Fruit fly (Drosophila melanogaster): ENCODE results near the gene CG2574.

CG2574 gene

DNA sequence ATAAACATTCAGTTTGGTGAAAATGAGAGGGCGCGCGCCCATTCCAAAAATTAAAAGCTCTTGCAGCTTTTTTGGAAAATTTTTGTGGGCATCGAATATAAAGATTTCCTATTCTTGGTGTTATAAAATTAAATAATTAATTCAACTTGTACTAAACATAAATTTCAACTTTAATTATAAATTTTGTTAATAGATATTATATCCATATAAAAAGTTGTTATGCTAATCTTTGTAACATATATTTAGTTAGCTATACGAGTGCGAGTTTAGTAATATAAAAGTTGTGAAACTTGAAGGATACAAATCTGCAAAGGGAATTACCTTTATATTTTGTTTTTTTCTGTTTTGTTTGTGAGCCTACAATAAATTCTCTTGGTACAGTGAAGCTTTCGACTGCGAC is 22.8 kb downstream of the CG2574 start:
- TF ChIP-seq CG6808 (GFP tag; optimal IDR thresholded peaks at IDR 0.05) (no peak), CG11762 (GFP tag; optimal IDR thresholded peaks at IDR 0.05; ENCODE audit: insufficient read depth) (no peak), dac (GFP tag; optimal IDR thresholded peaks at IDR 0.05) (no peak), OdsH (GFP tag; optimal IDR thresholded peaks at IDR 0.05) (no peak), CG11902 (GFP tag; optimal IDR thresholded peaks at IDR 0.05) (no peak), CG3919 (GFP tag; optimal IDR thresholded peaks at IDR 0.05) (no peak)

DNA sequence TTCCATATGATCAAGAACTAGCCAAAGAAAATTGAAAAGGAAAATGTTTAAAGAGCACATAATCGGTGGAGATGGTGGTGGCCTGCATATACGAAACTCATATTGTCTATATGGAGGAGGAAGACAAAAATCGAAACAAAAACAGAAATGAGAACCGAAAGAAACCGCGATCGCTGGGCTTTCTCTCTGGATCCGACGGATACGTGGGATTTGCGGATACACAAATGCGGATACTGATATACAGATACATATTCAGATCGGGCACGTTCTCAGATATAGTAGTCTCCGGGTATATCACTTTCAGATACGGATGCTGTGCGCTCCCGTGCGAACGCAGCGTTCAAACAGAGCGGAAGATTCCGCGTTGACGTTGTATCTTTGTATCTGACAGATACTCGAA is 23.3 kb downstream of the CG2574 start, which contains the start of gene Pkcdelta:
Gene Pkcdelta, plus strand, starts transcription at position 301 of the 400 bp plus-strand sequence.
- TF ChIP-seq Gug (GFP tag; IDR thresholded peaks at IDR 0.05) (no peak), CG6808 (GFP tag; optimal IDR thresholded peaks at IDR 0.05) (no peak), lz (GFP tag; optimal IDR thresholded peaks at IDR 0.05) (no peak), CG10631 (GFP tag; optimal IDR thresholded peaks at IDR 0.05) (no peak), net (GFP tag; optimal IDR thresholded peaks at IDR 0.05) (no peak), CG11762 (GFP tag; optimal IDR thresholded peaks at IDR 0.05; ENCODE audit: insufficient read depth) (no peak), CG3032 (tag; optimal IDR thresholded peaks at IDR 0.05) (no peak), fd59A (GFP tag; optimal IDR thresholded peaks at IDR 0.05) (no peak), CG15336 (GFP tag; IDR thresholded peaks at IDR 0.05) (no peak)

DNA sequence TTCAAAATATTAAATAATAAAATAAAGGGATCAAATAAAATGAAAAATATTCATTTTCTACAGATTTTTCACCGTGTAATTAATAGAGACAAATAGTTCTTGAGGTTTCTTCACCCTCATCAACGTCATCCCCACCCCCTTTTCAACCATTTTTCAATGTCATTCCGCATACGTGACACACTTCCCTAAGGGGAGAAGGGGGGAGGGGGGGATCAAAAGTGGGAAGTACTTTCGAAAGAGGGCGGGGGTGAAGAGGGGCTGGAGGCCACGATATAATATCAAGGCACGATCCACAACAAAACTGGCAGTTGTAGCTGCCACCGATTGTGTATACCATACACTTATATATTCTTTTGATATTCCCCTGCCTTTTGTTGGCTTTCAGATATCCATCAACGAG is 25.9 kb downstream of the CG2574 start:
- TF ChIP-seq CG34406 (GFP tag; optimal IDR thresholded peaks at IDR 0.05) (no peak), Lpt (GFP tag; optimal IDR thresholded peaks at IDR 0.05) (no peak), CG15336 (GFP tag; IDR thresholded peaks at IDR 0.05) (no peak), CG3919 (GFP tag; optimal IDR thresholded peaks at IDR 0.05) (no peak), topi (GFP tag; optimal IDR thresholded peaks at IDR 0.05) (no peak), CG9139 (GFP tag; optimal IDR thresholded peaks at IDR 0.05) (no peak), CG6276 (GFP tag; optimal IDR thresholded peaks at IDR 0.05) (no peak), Sox102F (GFP tag; optimal IDR thresholded peaks at IDR 0.05) (no peak), dsx (GFP tag; optimal IDR thresholded peaks at IDR 0.05; ENCODE audit: poor library complexity, severe bottlenecking) (no peak), CG1621 (tag; optimal IDR thresholded peaks at IDR 0.05) (no peak), OdsH (GFP tag; optimal IDR thresholded peaks at IDR 0.05) (no peak), CG3032 (tag; optimal IDR thresholded peaks at IDR 0.05) (no peak), achi (GFP tag; optimal IDR thresholded peaks at IDR 0.05) (no peak), CG11762 (GFP tag; optimal IDR thresholded peaks at IDR 0.05; ENCODE audit: insufficient read depth) (no peak), CG11294 (GFP tag; IDR thresholded peaks at IDR 0.05) (no peak), acj6 (GFP tag; optimal IDR thresholded peaks at IDR 0.05) (no peak)

DNA sequence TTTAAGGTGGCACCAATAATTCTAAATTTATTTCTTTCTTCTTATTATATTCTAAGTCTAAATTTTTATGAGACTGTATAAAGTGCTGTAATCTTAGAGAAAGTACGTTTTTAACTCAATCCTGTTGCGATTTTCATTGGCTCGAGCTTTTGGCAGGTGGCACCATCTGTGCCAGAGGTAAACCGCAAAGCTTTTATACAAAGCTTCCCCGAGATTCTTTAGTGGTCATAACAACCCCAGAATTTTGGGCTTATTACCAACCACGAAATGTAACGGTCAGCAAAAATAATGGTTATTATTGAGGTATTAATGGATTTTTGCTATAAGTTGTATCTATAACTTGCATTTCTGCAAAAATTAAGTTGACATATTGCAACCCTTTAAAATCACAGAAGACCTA is 28.4 kb downstream of the CG2574 start:
- TF ChIP-seq fkh (GFP tag; optimal IDR thresholded peaks at IDR 0.05) (no peak), Gug (GFP tag; IDR thresholded peaks at IDR 0.05) (no peak), Eip78C (GFP tag) (peak; percentile 3), Lpt (GFP tag; optimal IDR thresholded peaks at IDR 0.05) (no peak), CG15336 (GFP tag; IDR thresholded peaks at IDR 0.05) (no peak), CG8632 (GFP tag; optimal IDR thresholded peaks at IDR 0.05) (no peak), CG3032 (tag; optimal IDR thresholded peaks at IDR 0.05) (no peak), Sox15 (GFP tag; optimal IDR thresholded peaks at IDR 0.05) (no peak), Ets21C (GFP tag; optimal IDR thresholded peaks at IDR 0.05) (no peak)

DNA sequence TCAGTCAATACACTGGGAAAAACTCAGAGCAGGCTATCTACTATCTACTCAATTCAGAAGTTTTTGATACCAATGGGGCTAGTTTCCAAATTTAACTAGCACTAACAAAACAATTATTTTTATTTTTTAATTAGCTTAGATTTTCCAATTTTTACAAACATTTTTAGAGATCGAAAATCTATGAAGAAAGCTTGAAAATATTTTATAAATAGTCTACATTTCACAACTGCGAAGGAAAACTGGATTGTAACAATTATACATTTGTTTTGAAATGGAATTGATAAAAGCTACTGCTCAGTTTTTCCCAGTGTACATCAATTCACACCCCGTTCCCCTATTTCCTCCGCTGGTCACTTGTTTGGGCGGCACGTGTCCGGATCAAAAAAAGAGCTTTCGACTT is 39.2 kb downstream of the CG2574 start:
- TF ChIP-seq CG34406 (GFP tag; optimal IDR thresholded peaks at IDR 0.05) (no peak), CG15336 (GFP tag; IDR thresholded peaks at IDR 0.05) (peak; percentile 39; the same call in 1 of the 2 replicates), Met (GFP tag; optimal IDR thresholded peaks at IDR 0.05) (no peak), Eip78C (GFP tag) (peak; percentile 56), CG4318 (GFP tag; optimal IDR thresholded peaks at IDR 0.05) (peak; percentile 22), Hr39 (GFP tag; optimal IDR thresholded peaks at IDR 0.05) (no peak), pdm3 (GFP tag; optimal IDR thresholded peaks at IDR 0.05) (peak; percentile 20), CG8632 (GFP tag; optimal IDR thresholded peaks at IDR 0.05) (no peak), salr (GFP tag; optimal IDR thresholded peaks at IDR 0.05) (no peak), Sox15 (GFP tag; optimal IDR thresholded peaks at IDR 0.05) (no peak), CG3919 (GFP tag; optimal IDR thresholded peaks at IDR 0.05) (peak; percentile 12), Hr4 (GFP tag; optimal IDR thresholded peaks at IDR 0.05) (peak; percentile 62), spab (GFP tag; optimal IDR thresholded peaks at IDR 0.05) (no peak), Smox (GFP tag; optimal IDR thresholded peaks at IDR 0.05) (no peak), Blimp-1 (GFP tag; optimal IDR thresholded peaks at IDR 0.05) (no peak), CG16779 (tag; optimal IDR thresholded peaks at IDR 0.05) (no peak), Eip93F (GFP tag; optimal IDR thresholded peaks at IDR 0.05) (no peak), CG8319 (GFP tag; optimal IDR thresholded peaks at IDR 0.05) (no peak), achi (GFP tag; optimal IDR thresholded peaks at IDR 0.05) (no peak), CG11762 (GFP tag; optimal IDR thresholded peaks at IDR 0.05; ENCODE audit: insufficient read depth) (no peak), CG10669 (GFP tag; optimal IDR thresholded peaks at IDR 0.05) (no peak), Eip75B (GFP tag; optimal IDR thresholded peaks at IDR 0.05) (no peak), CG6808 (GFP tag; optimal IDR thresholded peaks at IDR 0.05) (no peak), Sox102F (GFP tag; optimal IDR thresholded peaks at IDR 0.05) (no peak)
